Worm (Caenorhabditis elegans) whole organism, late embryonic: Measurements from ENCODE around the gene fre-1.

Experiments used
- C08G9.2 ChIP-seq: sonication (generic microtip); optimal IDR thresholded peaks from 2 replicates; lab custom pipeline; 2016; ENCODE audit warnings: mild to moderate bottlenecking, missing genetic modification characterization, moderate library complexity, missing compliant biosample characterization
- C38D4.7 ChIP-seq: fragments of 200-800 bp; sonication (Bioruptor generic); optimal IDR thresholded peaks from 2 replicates; lab custom pipeline; 2018; ENCODE audit warnings: mild to moderate bottlenecking, missing genetic modification characterization, moderate library complexity, missing compliant biosample characterization
- F13H6.1 ChIP-seq: sonication (generic microtip); optimal IDR thresholded peaks from 2 replicates; lab custom pipeline; 2016; ENCODE audit warnings: missing genetic modification characterization, missing compliant biosample characterization
- ama-1 ChIP-seq: fragments of 150-350 bp; optimal IDR thresholded peaks from 2 replicates; lab custom pipeline; 2014
- ceh-14 ChIP-seq: sonication (generic microtip); optimal IDR thresholded peaks from 2 replicates; lab custom pipeline; 2016; ENCODE audit warnings: missing genotype, missing genetic modification characterization, missing compliant biosample characterization
- ceh-18 ChIP-seq: sonication (generic microtip); optimal IDR thresholded peaks from 2 replicates; lab custom pipeline; 2016; ENCODE audit warnings: missing genetic modification characterization, missing compliant biosample characterization
- ceh-19 ChIP-seq: fragments of 200-800 bp; sonication (Bioruptor generic); optimal IDR thresholded peaks from 2 replicates; lab custom pipeline; 2018; ENCODE audit warnings: mild to moderate bottlenecking, missing genetic modification characterization, missing compliant biosample characterization
- ceh-2 ChIP-seq: sonication (generic microtip); optimal IDR thresholded peaks from 2 replicates; lab custom pipeline; 2016; ENCODE audit warnings: missing genotype, missing genetic modification characterization, missing compliant biosample characterization
- ceh-30 ChIP-seq: fragments of 150-350 bp; optimal IDR thresholded peaks from 2 replicates; lab custom pipeline; 2014; ENCODE audit warnings: missing biosample characterization, missing genetic modification characterization
- ceh-34 ChIP-seq: sonication (generic microtip); optimal IDR thresholded peaks from 2 replicates; lab custom pipeline; 2016; ENCODE audit warnings: mild to moderate bottlenecking, missing genetic modification characterization, missing compliant biosample characterization
- ceh-45 ChIP-seq: fragments of 200-800 bp; sonication (Bioruptor generic); IDR thresholded peaks from 2 replicates; pipeline ENCODE4 v1.3.6; 2022; ENCODE audit warnings: missing genetic modification reagents, missing genetic modification characterization, missing compliant biosample characterization
- ceh-48 ChIP-seq: sonication (generic microtip); optimal IDR thresholded peaks from 2 replicates; lab custom pipeline; 2016; ENCODE audit warnings: missing genetic modification characterization, inconsistent platforms, missing compliant biosample characterization
- ceh-6 ChIP-seq: fragments of 200-800 bp; sonication (Bioruptor generic); optimal IDR thresholded peaks from 2 replicates; lab custom pipeline; 2018; ENCODE audit warnings: mild to moderate bottlenecking, missing genetic modification characterization, missing compliant biosample characterization
- ceh-9 ChIP-seq: sonication (generic microtip); optimal IDR thresholded peaks from 2 replicates; lab custom pipeline; 2016; ENCODE audit warnings: mild to moderate bottlenecking, missing genetic modification characterization, inconsistent platforms, missing compliant biosample characterization
- che-1 ChIP-seq: sonication (generic microtip); optimal IDR thresholded peaks from 2 replicates; lab custom pipeline; 2016; ENCODE audit warnings: mild to moderate bottlenecking, missing genetic modification characterization, missing compliant biosample characterization
- dmd-4 ChIP-seq: sonication (generic microtip); optimal IDR thresholded peaks from 2 replicates; lab custom pipeline; 2016; ENCODE audit warnings: borderline replicate concordance, missing genetic modification characterization, missing compliant biosample characterization
- elt-2 ChIP-seq: sonication (generic microtip); optimal IDR thresholded peaks from 2 replicates; lab custom pipeline; 2016; ENCODE audit warnings: missing genetic modification reagents, missing genetic modification characterization, missing compliant biosample characterization
- elt-4 ChIP-seq: sonication (generic microtip); optimal IDR thresholded peaks from 2 replicates; lab custom pipeline; 2016; ENCODE audit warnings: missing genetic modification characterization, missing compliant biosample characterization
- ets-4 ChIP-seq: sonication (generic microtip); optimal IDR thresholded peaks from 2 replicates; lab custom pipeline; 2016; ENCODE audit warnings: missing genetic modification characterization, missing compliant biosample characterization
- fkh-10 ChIP-seq: fragments of 150-350 bp; optimal IDR thresholded peaks from 2 replicates; lab custom pipeline; 2014; ENCODE audit warnings: missing biosample characterization, missing genetic modification reagents, missing genetic modification characterization
- fkh-6 ChIP-seq: sonication (generic microtip); optimal IDR thresholded peaks from 2 replicates; lab custom pipeline; 2016; ENCODE audit warnings: missing genetic modification characterization, missing compliant biosample characterization
- gmeb-2 ChIP-seq: sonication (generic microtip); optimal IDR thresholded peaks from 2 replicates; lab custom pipeline; 2016; ENCODE audit warnings: missing genetic modification characterization, inconsistent platforms, missing compliant biosample characterization
- hlh-13 ChIP-seq: fragments of 200-800 bp; sonication (Bioruptor generic); optimal IDR thresholded peaks from 2 replicates; lab custom pipeline; 2018; ENCODE audit warnings: mild to moderate bottlenecking, missing genetic modification characterization, missing compliant biosample characterization
- hlh-30 ChIP-seq: sonication (generic microtip); optimal IDR thresholded peaks from 2 replicates; lab custom pipeline; 2017; ENCODE audit warnings: antibody characterized with exemption, missing genetic modification characterization, missing compliant biosample characterization; ENCODE audit not compliant: insufficient read depth
- hlh-8 ChIP-seq: sonication (generic microtip); optimal IDR thresholded peaks from 2 replicates; lab custom pipeline; 2016; ENCODE audit warnings: missing genotype, missing genetic modification characterization, missing compliant biosample characterization
- madf-2 ChIP-seq: sonication (generic microtip); optimal IDR thresholded peaks from 2 replicates; lab custom pipeline; 2017; ENCODE audit warnings: missing genetic modification characterization, missing compliant biosample characterization
- mec-3 ChIP-seq: sonication (generic microtip); optimal IDR thresholded peaks from 2 replicates; lab custom pipeline; 2016; ENCODE audit warnings: borderline replicate concordance, missing genetic modification characterization, missing compliant biosample characterization
- nhr-11 ChIP-seq: fragments of 150-350 bp; optimal IDR thresholded peaks from 2 replicates; lab custom pipeline; 2014; ENCODE audit warnings: missing biosample characterization, missing genetic modification characterization
- nhr-232 ChIP-seq: sonication (generic microtip); optimal IDR thresholded peaks from 2 replicates; lab custom pipeline; 2016; ENCODE audit warnings: missing genetic modification characterization, missing compliant biosample characterization
- odd-2 ChIP-seq: sonication (generic microtip); optimal IDR thresholded peaks from 2 replicates; lab custom pipeline; 2017; ENCODE audit warnings: antibody characterized with exemption, mild to moderate bottlenecking, missing genetic modification characterization, missing compliant biosample characterization
- pag-3 ChIP-seq: sonication (generic microtip); optimal IDR thresholded peaks from 2 replicates; lab custom pipeline; 2016; ENCODE audit warnings: missing compliant biosample characterization, missing genetic modification characterization, borderline replicate concordance
- pat-9 ChIP-seq: fragments of 200-800 bp; sonication (Bioruptor generic); optimal IDR thresholded peaks from 2 replicates; lab custom pipeline; 2018; ENCODE audit warnings: mild to moderate bottlenecking, missing genetic modification characterization, moderate library complexity, missing compliant biosample characterization
- pha-2 ChIP-seq: sonication (generic microtip); optimal IDR thresholded peaks from 2 replicates; lab custom pipeline; 2017; ENCODE audit warnings: mild to moderate bottlenecking, missing genetic modification characterization, missing compliant biosample characterization
- pros-1 ChIP-seq: fragments of 150-350 bp; optimal IDR thresholded peaks from 2 replicates; lab custom pipeline; 2014; ENCODE audit warnings: missing biosample characterization, missing genetic modification reagents, missing genetic modification characterization
- ref-2 ChIP-seq: sonication (generic microtip); optimal IDR thresholded peaks from 2 replicates; lab custom pipeline; 2016; ENCODE audit warnings: missing genetic modification characterization, missing compliant biosample characterization
- rnt-1 ChIP-seq: sonication (generic microtip); optimal IDR thresholded peaks from 2 replicates; lab custom pipeline; 2016; ENCODE audit warnings: missing genetic modification characterization, missing compliant biosample characterization
- sdc-2 ChIP-seq: sonication (generic microtip); optimal IDR thresholded peaks from 2 replicates; lab custom pipeline; 2016; ENCODE audit warnings: missing genotype, missing genetic modification characterization, missing compliant biosample characterization
- sox-4 ChIP-seq: sonication (generic microtip); optimal IDR thresholded peaks from 2 replicates; lab custom pipeline; 2017; ENCODE audit warnings: mild to moderate bottlenecking, missing genetic modification characterization, inconsistent platforms, missing compliant biosample characterization

The fre-1 gene

DNA sequence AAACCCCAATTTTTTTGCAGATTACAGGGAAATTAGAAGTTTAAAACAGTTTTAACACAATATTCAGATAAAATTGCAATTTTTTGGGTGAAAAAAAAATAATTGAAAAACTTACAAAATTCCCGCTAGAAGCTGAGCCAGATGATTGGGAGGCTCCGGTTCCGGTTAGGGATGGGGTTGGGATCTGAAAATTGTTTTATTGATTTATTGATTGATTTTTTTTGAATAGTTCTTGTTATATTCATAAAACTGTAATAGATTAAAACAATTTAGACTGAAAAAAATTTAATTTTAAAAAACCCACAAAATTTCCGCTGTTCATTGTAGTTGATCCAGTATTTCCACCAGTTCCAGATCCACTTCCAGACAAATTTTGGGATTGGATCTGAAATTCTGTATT lies 28.2 kb downstream of the fre-1 start:
- TF ChIP-seq nhr-232 (no peak), C08G9.2 (tag; lab: Kevin White, UChicago) (no peak), madf-2 (tag; lab: Kevin White, UChicago) (no peak), hlh-13 (GFP tag; lab: Kevin White, UChicago) (no peak), sox-4 (tag; lab: Kevin White, UChicago) (no peak), odd-2 (tag; lab: Kevin White, UChicago) (no peak), F13H6.1 (tag; lab: Kevin White, UChicago) (no peak), gmeb-2 (tag; lab: Kevin White, UChicago) (no peak), rnt-1 (no peak), ets-4 (tag; lab: Kevin White, UChicago) (no peak), hlh-30 (no peak), elt-2 (tag; lab: Kevin White, UChicago) (no peak), hlh-8 (no peak), ceh-18 (no peak), ceh-9 (tag; lab: Kevin White, UChicago) (no peak), pag-3 (tag; lab: Kevin White, UChicago) (no peak), ceh-45 (GFP tag; lab: Robert Waterston, UW) (no peak), ceh-30 (tag; lab: Kevin White, UChicago) (no peak)
- TF ChIP-seq, all 69 proteins: peak for 0

DNA sequence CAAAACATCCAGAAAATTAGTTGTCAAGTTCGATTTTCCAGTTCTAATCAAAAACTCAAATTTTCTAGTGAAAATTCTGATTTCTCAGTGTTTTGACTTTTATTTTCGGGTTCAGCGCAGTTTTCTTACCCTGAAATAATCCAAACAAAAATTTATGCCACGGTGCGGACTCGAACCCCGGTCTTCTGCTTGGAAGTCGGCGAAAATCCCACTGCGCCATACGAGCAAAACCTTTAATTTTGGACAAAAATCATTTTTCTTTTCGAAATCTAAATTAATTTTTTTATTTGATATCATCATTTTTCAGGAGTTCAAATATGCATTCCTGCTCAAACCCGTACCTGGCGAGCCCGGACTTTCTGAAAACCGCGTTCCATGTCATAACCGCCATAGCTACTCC lies 38.5 kb downstream of the fre-1 start, which contains the start of gene srh-233:
Gene srh-233 (plus strand): TSS at position 301 of the 400 bp plus-strand sequence.
- no peak for TF ChIP-seq mec-3 (tag; lab: Kevin White, UChicago)
- TF ChIP-seq pag-3 (tag; lab: Kevin White, UChicago): no peak
- no peak for TF ChIP-seq sdc-2 (tag; lab: Kevin White, UChicago)
- TF ChIP-seq ceh-6: no peak
- no peak for TF ChIP-seq ceh-14 (tag; lab: Kevin White, UChicago)

DNA sequence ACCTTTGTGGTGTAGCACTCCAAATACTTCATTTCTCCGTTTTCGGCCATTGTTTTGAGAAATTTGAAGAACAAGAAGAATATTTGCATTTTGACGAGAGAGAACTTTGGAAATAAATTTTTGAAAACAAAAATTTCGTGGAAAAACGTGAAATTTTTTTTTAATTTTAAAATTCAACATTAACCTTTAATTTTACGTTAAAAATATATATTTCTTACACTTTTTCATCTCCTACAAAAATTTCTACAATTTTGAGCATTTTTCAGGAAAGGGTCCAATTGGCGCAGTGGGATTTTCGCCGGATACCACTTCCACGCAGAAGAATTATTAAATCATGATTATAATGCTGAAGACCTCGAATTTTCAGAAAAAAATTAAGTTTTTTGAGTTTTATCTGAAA lies 40.2 kb downstream of the fre-1 start, which contains the start of gene spe-19:
Gene spe-19 (minus strand): TSS at position 101 of the 400 bp plus-strand sequence.
- TF ChIP-seq ama-1 (lab: Kevin White, UChicago): no peak
- no peak for TF ChIP-seq ref-2 (tag; lab: Kevin White, UChicago)
- TF ChIP-seq fkh-6 (tag; lab: Kevin White, UChicago): no peak
- TF ChIP-seq pha-2 (tag; lab: Kevin White, UChicago): no peak
- no peak for TF ChIP-seq ceh-48 (tag; lab: Kevin White, UChicago)
- TF ChIP-seq nhr-11 (tag; lab: Kevin White, UChicago): no peak
- no peak for TF ChIP-seq dmd-4 (tag; lab: Kevin White, UChicago)
- no peak for TF ChIP-seq hlh-8
- TF ChIP-seq elt-2 (tag; lab: Kevin White, UChicago): no peak
- TF ChIP-seq che-1 (tag; lab: Kevin White, UChicago): no peak
- TF ChIP-seq pat-9: no peak
- TF ChIP-seq C38D4.7: no peak
- TF ChIP-seq ceh-45 (GFP tag; lab: Robert Waterston, UW): no peak
- no peak for TF ChIP-seq hlh-30
- no peak for TF ChIP-seq ceh-2 (tag; lab: Kevin White, UChicago)

DNA sequence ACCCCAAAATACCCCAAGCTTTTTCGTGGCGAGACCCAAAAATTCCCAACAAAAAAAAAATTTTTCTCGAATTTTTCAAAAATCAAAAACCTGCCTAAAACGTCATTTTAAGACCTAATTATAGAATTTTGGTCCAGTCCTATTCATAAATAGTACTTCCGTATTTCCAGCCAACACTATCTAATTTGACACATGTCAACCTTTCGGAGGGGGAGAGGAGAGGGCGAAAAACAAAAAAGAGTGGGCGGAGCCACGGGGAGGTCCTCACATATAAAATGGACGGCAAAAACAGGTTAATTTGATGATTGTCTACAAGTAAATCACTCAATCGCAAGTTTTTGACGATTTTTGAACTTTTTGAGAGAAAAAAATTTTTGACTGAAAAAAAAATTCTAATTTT lies 50.2 kb downstream of the fre-1 start, which contains the start of gene Y113G7A.16:
Gene Y113G7A.16 (plus strand): TSS at position 301 of the 400 bp plus-strand sequence.
- TF ChIP-seq pros-1 (tag; lab: Kevin White, UChicago) (no peak), odd-2 (tag; lab: Kevin White, UChicago) (no peak), ceh-34 (tag; lab: Kevin White, UChicago) (no peak), elt-4 (tag; lab: Kevin White, UChicago) (no peak), fkh-10 (GFP tag; lab: Kevin White, UChicago) (no peak), pha-2 (tag; lab: Kevin White, UChicago) (no peak), ceh-19 (GFP tag; lab: Kevin White, UChicago) (no peak), mec-3 (tag; lab: Kevin White, UChicago) (no peak), che-1 (tag; lab: Kevin White, UChicago) (no peak), ceh-45 (GFP tag; lab: Robert Waterston, UW) (no peak), pag-3 (tag; lab: Kevin White, UChicago) (no peak), ceh-48 (tag; lab: Kevin White, UChicago) (no peak), C08G9.2 (tag; lab: Kevin White, UChicago) (no peak), ceh-9 (tag; lab: Kevin White, UChicago) (no peak)
- TF ChIP-seq, all 69 proteins: peak for 0
